Worm (Caenorhabditis elegans) whole organism, early embryonic: ENCODE data around the gene srt-63.

ENCODE experiments used
- B0310.2 ChIP-seq: sonication (generic microtip); optimal IDR thresholded peaks from 2 replicates; lab custom pipeline; 2016; ENCODE audit warnings: mild to moderate bottlenecking, missing genetic modification characterization, missing compliant biosample characterization
- F13C5.2 ChIP-seq: sonication (generic microtip); optimal IDR thresholded peaks from 2 replicates; lab custom pipeline; 2017; ENCODE audit warnings: mild to moderate bottlenecking, missing genetic modification characterization, inconsistent platforms, missing compliant biosample characterization
- aly-1 ChIP-seq: sonication (generic microtip); optimal IDR thresholded peaks from 2 replicates; lab custom pipeline; 2016; ENCODE audit warnings: missing genetic modification characterization, missing compliant biosample characterization
- ama-1 ChIP-seq: fragments of 150-350 bp; optimal IDR thresholded peaks from 2 replicates; lab custom pipeline; 2014
- ceh-13 ChIP-seq: fragments of 200-800 bp; sonication (Bioruptor generic); optimal IDR thresholded peaks from 2 replicates; lab custom pipeline; 2018; ENCODE audit warnings: mild to moderate bottlenecking, missing genetic modification characterization, missing compliant biosample characterization
- ceh-36 ChIP-seq: sonication (generic microtip); optimal IDR thresholded peaks from 2 replicates; lab custom pipeline; 2016; ENCODE audit warnings: missing genetic modification characterization, inconsistent platforms, missing compliant biosample characterization
- ets-7 ChIP-seq: sonication (generic microtip); optimal IDR thresholded peaks from 2 replicates; lab custom pipeline; 2016; ENCODE audit warnings: missing genotype, missing genetic modification characterization, missing compliant biosample characterization
- flt-1 ChIP-seq: fragments of 200-800 bp; sonication (Bioruptor generic); IDR thresholded peaks from 2 replicates; pipeline ENCODE4 v1.3.6; 2022; ENCODE audit warnings: missing genetic modification characterization, missing compliant biosample characterization
- hmbx-1 ChIP-seq: sonication (generic microtip); optimal IDR thresholded peaks from 2 replicates; lab custom pipeline; 2016; ENCODE audit warnings: mild to moderate bottlenecking, missing genetic modification characterization, missing compliant biosample characterization
- hmg-4 ChIP-seq: fragments of 200-800 bp; sonication (Bioruptor generic); optimal IDR thresholded peaks from 2 replicates; lab custom pipeline; 2018; ENCODE audit warnings: mild to moderate bottlenecking, missing genetic modification characterization, missing compliant biosample characterization
- hnd-1 ChIP-seq: sonication (generic microtip); optimal IDR thresholded peaks from 2 replicates; lab custom pipeline; 2016; ENCODE audit warnings: missing genetic modification characterization, missing compliant biosample characterization
- pes-1 ChIP-seq: fragments of 200-800 bp; sonication (Bioruptor generic); IDR thresholded peaks from 2 replicates; pipeline ENCODE4 v1.3.6; 2022; ENCODE audit warnings: missing genetic modification reagents, missing genetic modification characterization, missing compliant biosample characterization
- scrt-1 ChIP-seq: fragments of 200-800 bp; sonication (Bioruptor generic); IDR thresholded peaks from 2 replicates; pipeline ENCODE4 v1.3.6; 2022; ENCODE audit warnings: missing genetic modification characterization, missing compliant biosample characterization
- sea-1 ChIP-seq: fragments of 200-800 bp; sonication (Bioruptor generic); conservative IDR thresholded peaks from 2 replicates; pipeline ENCODE4 v1.3.6; 2022; ENCODE audit warnings: missing genetic modification characterization, missing compliant biosample characterization
- tbx-11 ChIP-seq: fragments of 200-800 bp; sonication (Bioruptor generic); IDR thresholded peaks from 2 replicates; pipeline ENCODE4 v1.3.6; 2022; ENCODE audit warnings: missing genetic modification characterization, missing compliant biosample characterization
- tbx-37 ChIP-seq: fragments of 200-800 bp; sonication (Bioruptor generic); conservative IDR thresholded peaks from 2 replicates; pipeline ENCODE4 v1.3.6; 2022; ENCODE audit warnings: missing genetic modification reagents, missing genetic modification characterization, missing compliant biosample characterization
- tra-4 ChIP-seq: sonication (generic microtip); optimal IDR thresholded peaks from 2 replicates; lab custom pipeline; 2017; ENCODE audit warnings: missing genetic modification characterization, missing compliant biosample characterization

srt-63 gene

DNA sequence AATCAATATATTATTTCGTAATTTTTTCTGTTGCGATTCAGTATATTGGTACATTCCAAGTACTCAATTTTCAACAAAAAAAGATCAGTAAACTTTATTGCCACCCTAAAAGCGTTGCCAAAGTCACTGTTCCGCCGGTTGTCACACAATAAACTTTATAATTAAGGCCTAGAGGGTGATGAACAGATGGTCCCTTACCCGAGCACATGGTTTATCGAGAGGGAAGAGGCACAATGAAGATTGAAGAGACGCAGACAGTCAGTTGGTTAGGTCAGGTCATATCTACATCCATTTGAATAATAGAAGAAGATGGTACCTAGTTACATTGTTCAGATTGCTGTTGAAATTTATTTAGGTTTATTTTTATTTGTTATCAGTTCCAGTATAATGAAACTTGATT, 858 bp upstream of the srt-63 start:
- no peak for TF ChIP-seq ceh-13 (GFP tag; lab: Kevin White, UChicago)
- no peak for TF ChIP-seq tbx-11 (GFP tag; lab: Robert Waterston, UW)
- TF ChIP-seq sea-1 (GFP tag; lab: Robert Waterston, UW): no peak
- TF ChIP-seq B0310.2 (tag; lab: Kevin White, UChicago): no peak
- TF ChIP-seq pes-1: no peak
- no peak for TF ChIP-seq aly-1 (tag; lab: Kevin White, UChicago)
- TF ChIP-seq ets-7: no peak
- no peak for TF ChIP-seq tra-4 (tag; lab: Kevin White, UChicago)
- TF ChIP-seq hmbx-1 (tag; lab: Kevin White, UChicago): no peak
- TF ChIP-seq tbx-37 (GFP tag; lab: Robert Waterston, UW): no peak

DNA sequence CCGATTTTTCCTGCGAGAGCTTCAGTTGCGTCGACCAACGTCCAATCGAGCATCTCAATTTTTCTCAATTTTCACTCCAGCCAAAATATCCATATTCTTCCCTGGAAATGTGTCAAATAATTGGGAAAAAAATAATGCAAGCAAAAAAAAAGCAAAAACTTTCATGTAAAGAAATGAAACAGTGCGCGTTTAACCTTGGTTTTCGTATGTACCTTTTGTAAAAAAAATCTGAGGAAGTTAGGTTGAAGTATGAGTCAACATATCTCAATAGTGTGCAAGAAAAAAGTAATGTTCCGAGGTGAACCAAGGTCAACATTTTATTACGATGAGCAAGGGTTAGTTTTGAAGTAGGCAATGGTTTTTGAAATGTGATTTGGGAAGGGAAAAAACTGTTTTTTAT, 5.8 kb downstream of the srt-63 start, which contains the start of gene T28A11.13:
TSS of gene T28A11.13 (minus strand) at position 101 of the 400 bp plus-strand sequence.
- TF ChIP-seq B0310.2 (tag; lab: Kevin White, UChicago): no peak
- TF ChIP-seq pes-1: no peak
- TF ChIP-seq aly-1 (tag; lab: Kevin White, UChicago): no peak
- no peak for TF ChIP-seq tbx-11 (GFP tag; lab: Robert Waterston, UW)
- TF ChIP-seq flt-1: no peak
- no peak for TF ChIP-seq ceh-36
- TF ChIP-seq F13C5.2 (tag; lab: Kevin White, UChicago): no peak
- TF ChIP-seq scrt-1 (GFP tag; lab: Robert Waterston, UW): no peak
- no peak for TF ChIP-seq ama-1
- TF ChIP-seq hmg-4: no peak
- TF ChIP-seq sea-1 (GFP tag; lab: Robert Waterston, UW): no peak
- TF ChIP-seq tbx-37 (GFP tag; lab: Robert Waterston, UW): no peak
- no peak for TF ChIP-seq ceh-13 (GFP tag; lab: Kevin White, UChicago)
- no peak for TF ChIP-seq tra-4 (tag; lab: Kevin White, UChicago)
- no peak for TF ChIP-seq hmbx-1 (tag; lab: Kevin White, UChicago)
- no peak for TF ChIP-seq ets-7
- TF ChIP-seq hnd-1 (tag; lab: Kevin White, UChicago): no peak

DNA sequence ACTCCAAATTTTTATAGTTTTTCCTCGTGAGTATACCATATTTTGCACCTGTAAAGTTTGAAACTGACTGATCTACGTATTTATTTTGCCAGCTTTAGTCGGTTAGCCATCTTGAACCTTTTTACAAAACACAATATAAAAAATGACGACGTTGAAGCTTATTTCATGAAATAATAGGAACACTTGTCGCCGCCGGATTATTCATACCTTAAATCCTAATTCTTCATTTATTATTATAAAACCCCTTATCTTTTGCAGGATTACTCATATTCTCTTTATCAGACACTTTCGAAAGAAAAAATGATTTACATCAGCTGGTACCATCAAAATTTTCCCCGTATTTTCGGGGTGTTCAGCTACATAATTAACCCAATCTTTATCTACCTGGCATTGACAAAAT, 8.4 kb downstream of the srt-63 start, which contains the start of gene srj-8:
TSS of gene srj-8 (plus strand) at position 301 of the 400 bp plus-strand sequence.
- TF ChIP-seq ceh-13 (GFP tag; lab: Kevin White, UChicago): no peak

DNA sequence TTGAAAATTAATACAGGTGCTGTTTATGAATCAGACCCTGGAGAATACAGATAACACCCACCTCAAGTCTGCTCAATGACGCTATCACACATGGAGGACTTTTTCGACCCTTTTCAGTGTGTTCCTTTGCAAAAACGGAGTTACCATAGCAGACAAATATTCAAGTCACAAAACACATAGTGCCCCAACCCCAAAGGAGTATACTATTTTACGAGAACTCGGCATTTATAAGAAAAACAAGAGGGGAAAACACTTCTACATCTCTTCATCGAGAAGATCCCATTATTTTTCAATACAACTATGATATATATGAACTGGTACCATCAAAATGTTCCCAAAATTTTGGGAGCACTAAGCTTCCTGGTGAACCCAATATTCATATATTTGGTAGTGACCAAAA, 11.2 kb downstream of the srt-63 start, which contains the start of gene srj-7:
TSS of gene srj-7 (plus strand) at position 301 of the 400 bp plus-strand sequence.
- TF ChIP-seq flt-1 (no peak), F13C5.2 (tag; lab: Kevin White, UChicago) (no peak), ceh-13 (GFP tag; lab: Kevin White, UChicago) (no peak), tbx-11 (GFP tag; lab: Robert Waterston, UW) (no peak), B0310.2 (tag; lab: Kevin White, UChicago) (no peak), ama-1 (no peak), tbx-37 (GFP tag; lab: Robert Waterston, UW) (no peak), hmg-4 (no peak), aly-1 (tag; lab: Kevin White, UChicago) (no peak), hnd-1 (tag; lab: Kevin White, UChicago) (no peak), ceh-36 (no peak), ets-7 (no peak), scrt-1 (GFP tag; lab: Robert Waterston, UW) (no peak), sea-1 (GFP tag; lab: Robert Waterston, UW) (no peak), tra-4 (tag; lab: Kevin White, UChicago) (no peak), hmbx-1 (tag; lab: Kevin White, UChicago) (no peak)

DNA sequence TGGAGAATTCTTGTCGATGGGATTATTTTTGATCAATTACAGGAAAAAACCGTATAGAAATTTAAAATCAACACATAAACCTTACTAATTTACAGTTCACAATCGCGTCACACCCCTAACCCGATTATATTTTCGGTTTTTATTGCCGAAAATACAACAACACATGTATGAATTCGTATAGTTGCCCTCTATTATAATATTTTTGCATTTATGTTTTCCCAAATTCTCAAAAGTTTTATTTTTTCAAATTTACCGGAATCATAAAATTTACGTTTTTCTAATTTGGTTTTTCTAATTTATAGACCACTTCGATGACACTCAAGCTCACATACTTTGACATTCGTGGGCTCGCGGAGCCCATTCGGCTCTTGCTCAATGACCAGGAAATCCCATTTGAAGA, 13.0 kb downstream of the srt-63 start, which contains the start of gene gst-23:
TSS of gene gst-23 (plus strand) at position 301 of the 400 bp plus-strand sequence.
- no peak for TF ChIP-seq scrt-1 (GFP tag; lab: Robert Waterston, UW)
- no peak for TF ChIP-seq pes-1
- TF ChIP-seq hnd-1 (tag; lab: Kevin White, UChicago): no peak
- no peak for TF ChIP-seq F13C5.2 (tag; lab: Kevin White, UChicago)
- no peak for TF ChIP-seq tbx-37 (GFP tag; lab: Robert Waterston, UW)

DNA sequence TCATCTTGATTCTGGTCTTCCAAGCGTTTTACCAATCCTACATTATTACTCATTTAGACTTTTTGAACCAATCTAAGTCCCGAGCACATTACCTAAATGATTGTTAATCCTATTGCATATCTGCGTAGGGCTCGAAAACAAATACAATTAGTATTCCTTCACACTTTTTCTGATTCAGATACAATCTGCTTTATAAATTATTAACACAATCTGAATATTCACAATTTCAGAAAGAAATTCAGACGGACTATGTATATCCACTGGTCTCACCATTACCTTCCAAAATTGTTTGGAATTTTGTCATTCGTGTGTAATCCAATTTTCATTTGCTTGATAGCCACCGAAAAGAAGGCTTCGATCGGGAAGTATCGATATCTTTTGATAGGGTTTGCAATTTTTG, 14.8 kb downstream of the srt-63 start, which contains the start of gene srj-11:
TSS of gene srj-11 (plus strand) at position 250 of the 400 bp plus-strand sequence.
- TF ChIP-seq hmg-4 (no peak), hmbx-1 (tag; lab: Kevin White, UChicago) (no peak), tbx-37 (GFP tag; lab: Robert Waterston, UW) (no peak), ceh-36 (no peak), ceh-13 (GFP tag; lab: Kevin White, UChicago) (no peak), ets-7 (no peak), sea-1 (GFP tag; lab: Robert Waterston, UW) (no peak), aly-1 (tag; lab: Kevin White, UChicago) (no peak), scrt-1 (GFP tag; lab: Robert Waterston, UW) (no peak), flt-1 (no peak), pes-1 (no peak), ama-1 (no peak), hnd-1 (tag; lab: Kevin White, UChicago) (no peak), B0310.2 (tag; lab: Kevin White, UChicago) (no peak), tbx-11 (GFP tag; lab: Robert Waterston, UW) (no peak), tra-4 (tag; lab: Kevin White, UChicago) (no peak)

DNA sequence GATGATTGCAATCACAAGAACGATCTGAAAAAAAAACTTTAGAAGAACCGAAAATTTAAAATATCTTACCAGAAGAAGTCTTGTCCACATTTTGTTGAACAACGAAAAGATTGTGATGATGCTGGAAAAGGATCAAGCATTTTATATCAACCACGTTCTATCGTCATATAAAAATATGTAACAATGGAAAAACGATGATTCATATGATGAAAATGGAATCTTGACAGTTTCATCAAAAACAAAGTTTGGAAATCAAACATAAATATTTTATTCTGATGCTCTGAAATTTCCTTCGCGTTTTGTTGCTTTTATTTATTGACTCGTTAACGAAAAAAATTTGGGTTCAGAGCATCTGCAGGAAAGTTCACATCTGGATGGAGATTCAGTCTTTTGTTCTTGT, 19.3 kb downstream of the srt-63 start, which contains the start of the genes K08D9.9 and str-16:
TSS of gene K08D9.9 (minus strand) at position 101 of the 400 bp plus-strand sequence.
TSS of gene str-16 (plus strand) at position 266 of the 400 bp plus-strand sequence.
- TF ChIP-seq pes-1: no peak
- no peak for TF ChIP-seq hmg-4
- TF ChIP-seq sea-1 (GFP tag; lab: Robert Waterston, UW): no peak

DNA sequence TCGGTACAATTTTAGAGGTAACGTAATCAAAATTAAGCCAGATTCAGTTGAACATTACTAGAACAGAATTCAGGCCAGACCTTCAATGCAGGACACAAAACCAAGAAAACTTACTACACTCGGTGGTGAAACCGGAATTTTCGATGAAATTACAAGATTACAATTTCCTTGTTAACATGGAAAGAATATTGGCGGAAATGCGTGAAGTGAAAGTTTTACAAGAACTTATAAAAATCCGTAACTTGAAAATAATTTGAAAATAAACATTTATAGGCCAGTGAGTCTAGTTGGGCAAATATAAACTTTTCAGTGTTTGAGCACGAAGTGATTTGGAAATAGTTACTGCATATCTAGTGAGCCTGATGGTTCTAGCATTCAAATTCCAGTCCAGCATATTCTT, 21.1 kb downstream of the srt-63 start, which contains the start of gene K08D9.6:
TSS of gene K08D9.6 (minus strand) at position 101 of the 400 bp plus-strand sequence.
- TF ChIP-seq tra-4 (tag; lab: Kevin White, UChicago) (no peak), scrt-1 (GFP tag; lab: Robert Waterston, UW) (no peak), pes-1 (no peak)
